Worm (Caenorhabditis elegans) whole organism, L3 larva: ENCODE data around the gene Y22D7AL.1.

Experiments
- R02D3.7 ChIP-seq: fragments of 150-350 bp; optimal IDR thresholded peaks from 2 replicates; lab custom pipeline; 2014; ENCODE audit warnings: missing biosample characterization, missing genetic modification characterization
- ZK546.5 ChIP-seq: sonication (generic microtip); optimal IDR thresholded peaks from 2 replicates; lab custom pipeline; 2017; ENCODE audit warnings: missing biosample characterization, missing genetic modification characterization
- aly-2 ChIP-seq: fragments of 150-350 bp; optimal IDR thresholded peaks from 2 replicates; lab custom pipeline; 2014; ENCODE audit warnings: missing biosample characterization, missing genetic modification characterization
- ceh-16 ChIP-seq: sonication (generic microtip); optimal IDR thresholded peaks from 2 replicates; lab custom pipeline; 2017; ENCODE audit warnings: missing biosample characterization, missing genetic modification characterization
- ceh-28 ChIP-seq: fragments of 150-350 bp; optimal IDR thresholded peaks from 2 replicates; lab custom pipeline; 2014; ENCODE audit warnings: missing biosample characterization, missing genetic modification reagents, missing genetic modification characterization
- ceh-82 ChIP-seq: fragments of 150-350 bp; optimal IDR thresholded peaks from 2 replicates; lab custom pipeline; 2014; ENCODE audit warnings: missing biosample characterization, missing genetic modification characterization
- ceh-9 ChIP-seq: sonication (generic microtip); optimal IDR thresholded peaks from 2 replicates; lab custom pipeline; 2018; ENCODE audit warnings: missing biosample characterization, missing genetic modification characterization
- daf-12 ChIP-seq: fragments of 150-350 bp; optimal IDR thresholded peaks from 2 replicates; lab custom pipeline; 2014; ENCODE audit warnings: missing biosample characterization, missing genetic modification reagents, missing genetic modification characterization
- egl-27 ChIP-seq: sonication (generic microtip); optimal IDR thresholded peaks from 4 replicates; lab custom pipeline; 2017; ENCODE audit warnings: missing biosample characterization, missing genetic modification reagents, missing genetic modification characterization
- egl-5 ChIP-seq: fragments of 150-350 bp; optimal IDR thresholded peaks from 2 replicates; lab custom pipeline; 2017; ENCODE audit warnings: missing biosample characterization, missing genetic modification reagents, missing genetic modification characterization, inconsistent platforms
- elt-1 ChIP-seq: fragments of 150-350 bp; optimal IDR thresholded peaks from 2 replicates; lab custom pipeline; 2014; ENCODE audit warnings: missing biosample characterization, missing genetic modification characterization
- elt-2 ChIP-seq: sonication (generic microtip); optimal IDR thresholded peaks from 2 replicates; lab custom pipeline; 2016; ENCODE audit warnings: missing genetic modification reagents, mild to moderate bottlenecking, missing genetic modification characterization, missing compliant biosample characterization
- elt-3 ChIP-seq, 3 experiments: fragments of 150-350 bp in 1 of 3; sonication (generic microtip) in 2 of 3; optimal IDR thresholded peaks; 2 replicates in 2 of 3; 4 replicates in 1 of 3; lab custom pipeline; 2014 to 2017; ENCODE audit warnings: missing biosample characterization in 3 of 3, missing genetic modification characterization in 3 of 3
- eor-1 ChIP-seq, 2 experiments: fragments of 150-350 bp; optimal IDR thresholded peaks; 2 replicates each; lab custom pipeline; 2014 to 2018; ENCODE audit warnings: missing biosample characterization in 2 of 2, missing genetic modification characterization in 2 of 2
- fkh-10 ChIP-seq: sonication (generic microtip); optimal IDR thresholded peaks from 2 replicates; lab custom pipeline; 2017; ENCODE audit warnings: missing biosample characterization, missing genetic modification reagents, missing genetic modification characterization
- fkh-2 ChIP-seq: fragments of 150-350 bp; optimal IDR thresholded peaks from 2 replicates; lab custom pipeline; 2014; ENCODE audit warnings: missing biosample characterization, missing genetic modification reagents, missing genetic modification characterization
- fos-1 ChIP-seq: fragments of 150-350 bp; optimal IDR thresholded peaks from 2 replicates; lab custom pipeline; 2014; ENCODE audit warnings: missing biosample characterization, missing genetic modification characterization
- hmg-11 ChIP-seq: sonication (generic microtip); optimal IDR thresholded peaks from 2 replicates; lab custom pipeline; 2016; ENCODE audit warnings: missing genetic modification characterization, missing compliant biosample characterization
- jun-1 ChIP-seq: fragments of 150-350 bp; optimal IDR thresholded peaks from 2 replicates; lab custom pipeline; 2014; ENCODE audit warnings: missing biosample characterization, missing genetic modification reagents, missing genetic modification characterization
- lin-39 ChIP-seq: fragments of 150-350 bp; optimal IDR thresholded peaks from 2 replicates; lab custom pipeline; 2018; ENCODE audit warnings: missing biosample characterization, missing genetic modification reagents, missing genetic modification characterization
- lsy-12 ChIP-seq: sonication (generic microtip); optimal IDR thresholded peaks from 2 replicates; lab custom pipeline; 2016; ENCODE audit warnings: mild to moderate bottlenecking, missing genetic modification characterization, missing compliant biosample characterization
- mml-1 ChIP-seq: fragments of 150-350 bp; sonication (generic microtip); optimal IDR thresholded peaks from 3 replicates; lab custom pipeline; 2014; ENCODE audit warnings: missing biosample characterization, missing genetic modification characterization
- nfya-1 ChIP-seq: sonication (generic microtip); optimal IDR thresholded peaks from 2 replicates; lab custom pipeline; 2017; ENCODE audit warnings: missing genetic modification characterization, mild to moderate bottlenecking, missing compliant biosample characterization, antibody characterized with exemption, moderate library complexity; ENCODE audit not compliant: insufficient read depth
- nhr-11 ChIP-seq: fragments of 150-350 bp; optimal IDR thresholded peaks from 2 replicates; lab custom pipeline; 2014; ENCODE audit warnings: missing biosample characterization, missing genetic modification characterization
- nhr-12 ChIP-seq: fragments of 150-350 bp; optimal IDR thresholded peaks from 2 replicates; lab custom pipeline; 2014; ENCODE audit warnings: missing biosample characterization, missing genetic modification characterization
- nhr-25 ChIP-seq: sonication (generic microtip); optimal IDR thresholded peaks from 2 replicates; lab custom pipeline; 2017; ENCODE audit warnings: missing biosample characterization, missing genetic modification characterization
- nhr-28 ChIP-seq: fragments of 150-350 bp; optimal IDR thresholded peaks from 2 replicates; lab custom pipeline; 2014; ENCODE audit warnings: missing biosample characterization, missing genetic modification characterization
- nhr-43 ChIP-seq: sonication (generic microtip); optimal IDR thresholded peaks from 2 replicates; lab custom pipeline; 2016; ENCODE audit warnings: mild to moderate bottlenecking, missing genetic modification characterization, missing compliant biosample characterization; ENCODE audit not compliant: poor library complexity, severe bottlenecking
- nhr-67 ChIP-seq: fragments of 150-350 bp; optimal IDR thresholded peaks from 2 replicates; lab custom pipeline; 2014; ENCODE audit warnings: missing biosample characterization, missing genetic modification characterization
- nhr-76 ChIP-seq: fragments of 150-350 bp; sonication (generic microtip); optimal IDR thresholded peaks from 5 replicates; lab custom pipeline; 2014; ENCODE audit warnings: missing biosample characterization, missing genetic modification characterization
- nhr-77 ChIP-seq: fragments of 150-350 bp; optimal IDR thresholded peaks from 2 replicates; lab custom pipeline; 2014; ENCODE audit warnings: missing biosample characterization, missing genetic modification characterization
- pha-4 ChIP-seq: fragments of 150-350 bp; optimal IDR thresholded peaks from 2 replicates; lab custom pipeline; 2014; ENCODE audit warnings: missing biosample characterization, missing genetic modification reagents, missing genetic modification characterization
- pqm-1 ChIP-seq: fragments of 150-350 bp; optimal IDR thresholded peaks from 2 replicates; lab custom pipeline; 2017; ENCODE audit warnings: missing biosample characterization, missing genetic modification characterization, inconsistent platforms
- skn-1 ChIP-seq: fragments of 150-350 bp; optimal IDR thresholded peaks from 2 replicates; lab custom pipeline; 2014; ENCODE audit warnings: missing biosample characterization, missing genetic modification characterization
- unc-62 ChIP-seq: fragments of 150-350 bp; sonication (generic microtip); optimal IDR thresholded peaks from 4 replicates; lab custom pipeline; 2014; ENCODE audit warnings: missing biosample characterization, missing genetic modification reagents, missing genetic modification characterization
- zag-1 ChIP-seq: fragments of 150-350 bp; optimal IDR thresholded peaks from 2 replicates; lab custom pipeline; 2014; ENCODE audit warnings: missing biosample characterization, missing genetic modification characterization
- ztf-11 ChIP-seq: fragments of 150-350 bp; optimal IDR thresholded peaks from 2 replicates; lab custom pipeline; 2014; ENCODE audit warnings: missing biosample characterization, missing genetic modification characterization
- ztf-4 ChIP-seq: fragments of 150-350 bp; optimal IDR thresholded peaks from 2 replicates; lab custom pipeline; 2014; ENCODE audit warnings: missing biosample characterization, missing genetic modification characterization

The Y22D7AL.1 gene

DNA sequence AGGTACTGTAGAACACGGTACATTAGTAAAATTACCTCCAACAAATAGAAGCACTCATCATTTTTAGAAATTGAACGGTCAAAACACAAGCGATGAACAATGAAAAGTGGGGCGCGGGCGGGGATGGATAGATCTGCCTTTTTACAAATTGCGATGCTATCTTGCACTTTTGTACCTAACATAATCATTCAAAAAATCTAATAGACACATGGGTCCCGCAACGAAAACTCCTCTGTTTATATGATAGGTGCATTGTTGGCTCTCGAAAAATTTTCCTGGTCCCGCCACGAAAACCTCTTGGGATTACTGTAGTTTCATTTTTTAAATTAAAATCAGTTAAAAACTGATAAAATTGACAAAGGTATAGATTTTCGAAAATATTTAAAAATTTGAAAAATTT is 18.0 kb upstream of the Y22D7AL.1 start, which contains the start of gene Y22D7AL.11:
Y22D7AL.11 (minus strand) TSS at position 101 of the 400 bp plus-strand sequence.
- TF ChIP-seq nhr-67 (tag; lab: Kevin White, UChicago), result no peak
- no peak for TF ChIP-seq aly-2 (tag; lab: Kevin White, UChicago)
- TF ChIP-seq R02D3.7, result no peak
- TF ChIP-seq, all 47 proteins: peak for 0

DNA sequence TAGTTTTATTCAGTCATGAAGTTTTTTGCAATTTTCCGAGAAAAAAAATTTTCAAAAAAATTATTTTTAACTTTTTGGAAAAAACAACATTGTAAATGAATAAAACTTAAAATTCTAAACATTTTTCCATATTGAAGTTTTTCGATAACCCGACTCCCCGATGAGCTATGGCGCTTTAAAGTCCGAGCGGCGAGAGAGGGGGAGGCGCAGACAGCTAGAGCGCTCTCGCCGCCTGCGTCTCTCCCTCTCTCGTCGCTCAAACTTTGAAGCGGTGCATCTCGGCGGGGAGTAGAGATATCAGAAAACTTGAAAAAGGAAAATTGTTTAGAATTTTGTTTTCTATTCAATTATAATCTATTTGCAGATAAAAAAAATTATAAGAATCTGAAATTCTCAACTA is 13.9 kb upstream of the Y22D7AL.1 start:
- TF ChIP-seq nhr-28 (no peak), aly-2 (tag; lab: Kevin White, UChicago) (no peak), nfya-1 (tag; lab: Kevin White, UChicago) (no peak), egl-27 (tag; lab: Kevin White, UChicago) (no peak), pha-4 (no peak), mml-1 (tag; lab: Kevin White, UChicago) (no peak), daf-12 (tag; lab: Kevin White, UChicago) (no peak), skn-1 (tag; lab: Kevin White, UChicago) (no peak), ceh-28 (tag; lab: Kevin White, UChicago) (no peak), fkh-10 (GFP tag; lab: Kevin White, UChicago) (no peak), ceh-16 (no peak), nhr-67 (tag; lab: Kevin White, UChicago) (no peak), eor-1 (tag; optimal IDR thresholded peaks at IDR 0.05; lab: Kevin White, UChicago) (no peak), lsy-12 (tag; lab: Kevin White, UChicago) (no peak), ztf-4 (no peak), ceh-82 (tag; lab: Kevin White, UChicago) (no peak), pqm-1 (tag; lab: Kevin White, UChicago) (no peak), ZK546.5 (tag; lab: Kevin White, UChicago) (no peak), elt-2 (tag; lab: Kevin White, UChicago) (no peak)

- TF ChIP-seq nhr-67 (tag; lab: Kevin White, UChicago) (no peak), nhr-76 (tag; lab: Kevin White, UChicago) (no peak), daf-12 (tag; lab: Kevin White, UChicago) (no peak), elt-1 (tag; lab: Kevin White, UChicago) (no peak), pha-4 (no peak), ceh-9 (tag; lab: Kevin White, UChicago) (no peak), nfya-1 (tag; lab: Kevin White, UChicago) (no peak), fos-1 (no peak), ZK546.5 (tag; lab: Kevin White, UChicago) (no peak), ztf-11 (tag; lab: Kevin White, UChicago) (no peak)
Measured at ce11 chrIII:1641163-1641562, 11.1 kb upstream of the Y22D7AL.1 start, which contains the start of gene Y22D7AL.3. Gene Y22D7AL.3, plus strand, starts transcription at chrIII:1641463.

DNA sequence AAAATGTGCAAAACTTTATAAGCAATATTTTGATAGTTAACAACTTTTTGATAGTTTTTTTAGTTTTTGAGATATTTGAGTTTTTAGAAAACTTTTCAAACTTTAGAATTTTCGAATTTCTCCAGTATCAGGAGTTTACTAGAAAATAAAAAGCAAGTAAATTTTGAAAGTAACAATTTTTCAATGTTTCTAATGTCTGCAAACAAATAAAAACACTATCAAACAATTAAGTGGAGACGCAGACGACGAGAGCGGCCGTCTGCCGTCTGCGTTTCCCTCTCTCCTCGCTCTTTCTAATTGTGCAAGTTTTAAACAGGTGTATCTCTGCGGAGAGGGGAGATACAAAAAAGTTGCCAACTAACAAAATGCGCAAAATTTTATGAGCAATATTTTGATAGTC is 644 bp downstream of the Y22D7AL.1 start:
- no peak for TF ChIP-seq ceh-9 (tag; lab: Kevin White, UChicago)
- TF ChIP-seq daf-12 (tag; lab: Kevin White, UChicago), result no peak
- no peak for TF ChIP-seq nhr-77 (tag; lab: Kevin White, UChicago)
- TF ChIP-seq skn-1 (tag; lab: Kevin White, UChicago), result no peak
- TF ChIP-seq ceh-82 (tag; lab: Kevin White, UChicago), result no peak
- no peak for TF ChIP-seq nhr-25
- TF ChIP-seq nhr-12 (tag; lab: Kevin White, UChicago), result no peak
- no peak for TF ChIP-seq nhr-67 (tag; lab: Kevin White, UChicago)
- TF ChIP-seq hmg-11 (tag; lab: Kevin White, UChicago), result no peak
- no peak for TF ChIP-seq fkh-2 (tag; lab: Kevin White, UChicago)
- TF ChIP-seq elt-1 (tag; lab: Kevin White, UChicago), result no peak
- no peak for TF ChIP-seq jun-1 (tag; lab: Kevin White, UChicago)
- TF ChIP-seq unc-62 (GFP tag; lab: Kevin White, UChicago), result no peak
- no peak for TF ChIP-seq zag-1 (tag; lab: Kevin White, UChicago)
- no peak for TF ChIP-seq egl-5
- TF ChIP-seq fkh-10 (GFP tag; lab: Kevin White, UChicago), result no peak
- TF ChIP-seq aly-2 (tag; lab: Kevin White, UChicago), result no peak
- TF ChIP-seq nfya-1 (tag; lab: Kevin White, UChicago), result no peak

ce11 chrIII:1657380-1657779 is 5.1 kb downstream of the Y22D7AL.1 start, which contains the start of gene cht-4:
Gene cht-4, minus strand, starts transcription at chrIII:1657480.
- TF ChIP-seq elt-1 (tag; lab: Kevin White, UChicago) (no peak), nhr-43 (tag; lab: Kevin White, UChicago) (no peak), nhr-11 (no peak), mml-1 (tag; lab: Kevin White, UChicago) (no peak), lsy-12 (tag; lab: Kevin White, UChicago) (no peak), nhr-77 (tag; lab: Kevin White, UChicago) (no peak), elt-3 (tag; optimal IDR thresholded peaks at IDR 0.05; lab: Kevin White, UChicago) (no peak), lin-39 (tag; lab: Kevin White, UChicago) (no peak), nfya-1 (tag; lab: Kevin White, UChicago) (no peak)
